Worm (Caenorhabditis elegans) whole organism, L1 larva: Measurements from ENCODE around the gene T26E4.18.

Experiments
- aly-2 ChIP-seq: fragments of 150-350 bp; optimal IDR thresholded peaks from 2 replicates; lab custom pipeline; 2014; ENCODE audit warnings: missing biosample characterization, missing genetic modification characterization
- lin-39 ChIP-seq: fragments of 150-350 bp; optimal IDR thresholded peaks from 2 replicates; lab custom pipeline; 2014; ENCODE audit warnings: missing biosample characterization, missing genetic modification reagents, missing genetic modification characterization
- rnt-1 ChIP-seq: sonication (generic microtip); optimal IDR thresholded peaks from 2 replicates; lab custom pipeline; 2016; ENCODE audit warnings: mild to moderate bottlenecking, missing genetic modification characterization, moderate library complexity, missing compliant biosample characterization
- ztf-11 ChIP-seq, 2 experiments: sonication (generic microtip); optimal IDR thresholded peaks; 2 replicates each; lab custom pipeline; 2016 to 2017; ENCODE audit warnings: missing genetic modification characterization in 2 of 2, missing biosample characterization in 1 of 2, missing compliant biosample characterization in 1 of 2

DNA sequence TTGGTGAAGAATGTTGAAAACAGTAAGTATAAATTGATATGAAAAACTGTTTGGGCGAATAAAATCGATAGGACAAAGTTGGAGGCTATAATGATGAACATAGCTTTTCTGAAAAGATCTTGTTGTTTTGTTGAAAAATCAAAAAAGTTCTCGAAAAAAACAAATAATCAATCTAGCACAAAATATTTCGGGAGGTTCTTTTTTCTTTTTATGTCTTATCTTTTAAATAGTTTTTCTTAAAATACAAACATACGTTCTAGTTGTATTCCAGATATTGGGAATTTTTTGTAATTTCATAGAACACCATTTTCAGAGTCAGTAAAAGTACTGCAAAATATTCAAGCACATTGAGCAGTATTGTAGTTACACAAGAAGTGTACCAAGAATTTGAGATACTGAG is 26.3 kb upstream of the T26E4.18 start, which contains the start of gene srbc-55:
- TF ChIP-seq lin-39 (tag; lab: Kevin White, UChicago) (no peak), ztf-11 (tag; optimal IDR thresholded peaks at IDR 0.05; lab: Kevin White, UChicago) (no peak), rnt-1 (tag; lab: Kevin White, UChicago) (no peak), aly-2 (tag; lab: Kevin White, UChicago) (no peak)
